Worm (Caenorhabditis elegans) whole organism, young adult: Measurements from ENCODE around the gene Y54G2A.15.

Experiments
- B0035.1 ChIP-seq: sonication (generic microtip); optimal IDR thresholded peaks from 2 replicates; lab custom pipeline; 2016; ENCODE audit warnings: missing genetic modification characterization, mild to moderate bottlenecking, missing compliant biosample characterization, missing genotype, missing genetic modification reagents
- F39B2.1 ChIP-seq: fragments of 200-800 bp; sonication (Bioruptor generic); IDR thresholded peaks from 2 replicates; pipeline ENCODE4 v1.3.6; 2022; ENCODE audit warnings: missing genetic modification reagents, missing genetic modification characterization, missing compliant biosample characterization
- F49E8.2 ChIP-seq: sonication (generic microtip); optimal IDR thresholded peaks from 3 replicates; lab custom pipeline; 2017; ENCODE audit warnings: missing genetic modification characterization, mild to moderate bottlenecking, missing compliant biosample characterization, antibody characterized with exemption, moderate library complexity; ENCODE audit not compliant: insufficient read depth
- F55B11.4 ChIP-seq: sonication (generic microtip); optimal IDR thresholded peaks from 2 replicates; lab custom pipeline; 2016; ENCODE audit warnings: missing compliant biosample characterization, missing genetic modification characterization, borderline replicate concordance; ENCODE audit not compliant: insufficient read depth
- F57C9.4 ChIP-seq: sonication (generic microtip); optimal IDR thresholded peaks from 2 replicates; lab custom pipeline; 2017; ENCODE audit warnings: mild to moderate bottlenecking, missing genetic modification characterization, missing compliant biosample characterization
- T07F8.4 ChIP-seq: sonication (generic microtip); optimal IDR thresholded peaks from 2 replicates; lab custom pipeline; 2016; ENCODE audit warnings: mild to moderate bottlenecking, missing genetic modification characterization, moderate library complexity, missing compliant biosample characterization
- Y56A3A.18 ChIP-seq: fragments of 200-800 bp; sonication (Bioruptor generic); IDR thresholded peaks from 2 replicates; pipeline ENCODE4 v1.3.6; 2022; ENCODE audit warnings: missing genetic modification reagents, missing genetic modification characterization, missing compliant biosample characterization
- Y95B8A.8 ChIP-seq: fragments of 200-800 bp; sonication (Bioruptor generic); IDR thresholded peaks from 2 replicates; pipeline ENCODE4 v1.3.6; 2022; ENCODE audit warnings: missing genetic modification reagents, missing genetic modification characterization, missing compliant biosample characterization
- ama-1 ChIP-seq, 3 experiments: fragments of 150-350 bp in 1 of 3; sonication (generic microtip) in 2 of 3; optimal IDR thresholded peaks; 2 replicates each; lab custom pipeline; 2014 to 2018; ENCODE audit warnings: missing biosample characterization in 2 of 3, missing genetic modification characterization in 2 of 3, missing genetic modification reagents in 2 of 3
- atf-7 ChIP-seq: sonication (generic microtip); optimal IDR thresholded peaks from 2 replicates; lab custom pipeline; 2017; ENCODE audit warnings: mild to moderate bottlenecking, missing genetic modification characterization, missing compliant biosample characterization
- athp-1 ChIP-seq: sonication (generic microtip); optimal IDR thresholded peaks from 2 replicates; lab custom pipeline; 2017; ENCODE audit warnings: mild to moderate bottlenecking, missing genetic modification characterization, missing compliant biosample characterization
- bed-1 ChIP-seq: fragments of 200-800 bp; sonication (Bioruptor generic); IDR thresholded peaks from 2 replicates; pipeline ENCODE4 v1.3.6; 2022; ENCODE audit warnings: missing genetic modification reagents, missing genetic modification characterization, missing compliant biosample characterization
- bed-2 ChIP-seq: fragments of 200-800 bp; sonication (Bioruptor generic); IDR thresholded peaks from 2 replicates; pipeline ENCODE4 v1.3.6; 2022; ENCODE audit warnings: missing genetic modification reagents, missing genetic modification characterization, missing compliant biosample characterization
- cebp-2 ChIP-seq: fragments of 200-800 bp; sonication (Bioruptor generic); IDR thresholded peaks from 2 replicates; pipeline ENCODE4 v1.3.6; 2022; ENCODE audit warnings: missing genetic modification characterization, missing compliant biosample characterization
- ceh-27 ChIP-seq: fragments of 200-800 bp; sonication (Bioruptor generic); optimal IDR thresholded peaks from 2 replicates; lab custom pipeline; 2018; ENCODE audit warnings: mild to moderate bottlenecking, missing genetic modification characterization, moderate library complexity, missing compliant biosample characterization
- ceh-40 ChIP-seq: fragments of 200-800 bp; sonication (Bioruptor generic); IDR thresholded peaks from 2 replicates; pipeline ENCODE4 v1.3.6; 2022; ENCODE audit warnings: missing genetic modification characterization, missing compliant biosample characterization
- ceh-91 ChIP-seq: fragments of 200-800 bp; sonication (Bioruptor generic); IDR thresholded peaks from 2 replicates; pipeline ENCODE4 v1.3.6; 2022; ENCODE audit warnings: missing genetic modification reagents, missing genetic modification characterization, missing compliant biosample characterization
- die-1 ChIP-seq: sonication (generic microtip); optimal IDR thresholded peaks from 2 replicates; lab custom pipeline; 2016; ENCODE audit warnings: missing genotype, mild to moderate bottlenecking, missing genetic modification characterization, missing compliant biosample characterization
- dox-1 ChIP-seq: fragments of 200-800 bp; sonication (Bioruptor generic); IDR thresholded peaks from 2 replicates; pipeline ENCODE4 v1.3.6; 2022; ENCODE audit warnings: missing genetic modification reagents, missing genetic modification characterization, missing compliant biosample characterization
- dpff-1 ChIP-seq: sonication (generic microtip); optimal IDR thresholded peaks from 2 replicates; lab custom pipeline; 2017; ENCODE audit warnings: mild to moderate bottlenecking, missing genetic modification characterization, missing compliant biosample characterization
- dpl-1 ChIP-seq: fragments of 150-350 bp; optimal IDR thresholded peaks from 2 replicates; lab custom pipeline; 2014; ENCODE audit warnings: missing biosample characterization, missing genetic modification reagents, missing genetic modification characterization
- egl-44 ChIP-seq: fragments of 200-800 bp; sonication (Bioruptor generic); IDR thresholded peaks from 2 replicates; pipeline ENCODE4 v1.3.6; 2022; ENCODE audit warnings: missing genetic modification reagents, missing genetic modification characterization, missing compliant biosample characterization
- egrh-3 ChIP-seq: fragments of 200-800 bp; sonication (Bioruptor generic); IDR thresholded peaks from 2 replicates; pipeline ENCODE4 v1.3.6; 2022; ENCODE audit warnings: missing genetic modification reagents, missing genetic modification characterization, missing compliant biosample characterization
- hmg-1.2 ChIP-seq: fragments of 200-800 bp; sonication (Bioruptor generic); IDR thresholded peaks from 2 replicates; pipeline ENCODE4 v1.3.6; 2022; ENCODE audit warnings: missing genetic modification reagents, missing genetic modification characterization, missing compliant biosample characterization
- hrde-1 ChIP-seq: sonication (generic microtip); optimal IDR thresholded peaks from 2 replicates; lab custom pipeline; 2016; ENCODE audit warnings: missing genetic modification characterization, mild to moderate bottlenecking, missing compliant biosample characterization, moderate library complexity, missing genotype, missing genetic modification reagents, borderline replicate concordance
- hsf-1 ChIP-seq: fragments of 200-800 bp; sonication (Bioruptor generic); IDR thresholded peaks from 2 replicates; pipeline ENCODE4 v1.3.6; 2022; ENCODE audit warnings: missing genetic modification reagents, missing genetic modification characterization, missing compliant biosample characterization
- lin-40 ChIP-seq: sonication (generic microtip); optimal IDR thresholded peaks from 2 replicates; lab custom pipeline; 2016; ENCODE audit warnings: missing genetic modification characterization, mild to moderate bottlenecking, missing compliant biosample characterization, missing genotype, missing genetic modification reagents
- lin-54 ChIP-seq: fragments of 200-800 bp; sonication (Bioruptor generic); optimal IDR thresholded peaks from 2 replicates; lab custom pipeline; 2018; ENCODE audit warnings: mild to moderate bottlenecking, missing genetic modification characterization, missing compliant biosample characterization
- madf-3 ChIP-seq: fragments of 200-800 bp; sonication (Bioruptor generic); IDR thresholded peaks from 2 replicates; pipeline ENCODE4 v1.3.6; 2022; ENCODE audit warnings: missing genetic modification reagents, missing genetic modification characterization, missing compliant biosample characterization
- madf-6 ChIP-seq: fragments of 200-800 bp; sonication (Bioruptor generic); IDR thresholded peaks from 2 replicates; pipeline ENCODE4 v1.3.6; 2022; ENCODE audit warnings: missing genetic modification reagents, missing genetic modification characterization, missing compliant biosample characterization
- mcd-1 ChIP-seq: fragments of 200-800 bp; sonication (Bioruptor generic); IDR thresholded peaks from 2 replicates; pipeline ENCODE4 v1.3.6; 2022; ENCODE audit warnings: missing genetic modification reagents, missing genetic modification characterization, missing compliant biosample characterization
- mxl-1 ChIP-seq: sonication (generic microtip); optimal IDR thresholded peaks from 2 replicates; lab custom pipeline; 2016; ENCODE audit warnings: missing genetic modification characterization, missing compliant biosample characterization
- nhr-27 ChIP-seq: fragments of 200-800 bp; sonication (Bioruptor generic); optimal IDR thresholded peaks from 2 replicates; lab custom pipeline; 2018; ENCODE audit warnings: mild to moderate bottlenecking, missing genetic modification characterization, moderate library complexity, missing compliant biosample characterization
- nhr-80 ChIP-seq: sonication (generic microtip); optimal IDR thresholded peaks from 2 replicates; lab custom pipeline; 2016; ENCODE audit warnings: missing genetic modification characterization, missing compliant biosample characterization
- nhr-90 ChIP-seq: sonication (generic microtip); optimal IDR thresholded peaks from 2 replicates; lab custom pipeline; 2016; ENCODE audit warnings: missing genotype, mild to moderate bottlenecking, missing genetic modification characterization, missing compliant biosample characterization
- pbrm-1 ChIP-seq: fragments of 200-800 bp; sonication (Bioruptor generic); IDR thresholded peaks from 2 replicates; pipeline ENCODE4 v1.3.6; 2022; ENCODE audit warnings: missing genetic modification reagents, missing genetic modification characterization, missing compliant biosample characterization
- pha-4 ChIP-seq: fragments of 150-350 bp; sonication (generic microtip); optimal IDR thresholded peaks from 2 replicates; lab custom pipeline; 2014; ENCODE audit warnings: missing biosample characterization, missing genetic modification reagents, missing genetic modification characterization
- rcor-1 ChIP-seq: fragments of 200-800 bp; sonication (Bioruptor generic); IDR thresholded peaks from 2 replicates; pipeline ENCODE4 v1.3.6; 2022; ENCODE audit warnings: missing genetic modification reagents, missing genetic modification characterization, missing compliant biosample characterization
- rec-8 ChIP-seq, 2 experiments: sonication (generic microtip); optimal IDR thresholded peaks; 2 replicates each; lab custom pipeline; 2016; ENCODE audit warnings: mild to moderate bottlenecking in 2 of 2, missing genetic modification characterization in 2 of 2, missing genetic modification reagents in 2 of 2, missing genotype in 2 of 2, missing biosample characterization in 1 of 2, missing compliant biosample characterization in 1 of 2, moderate library complexity in 1 of 2
- rpc-1 ChIP-seq, 2 experiments: fragments of 150-350 bp in 1 of 2; sonication (generic microtip) in 1 of 2; optimal IDR thresholded peaks; 2 replicates each; lab custom pipeline; 2014 to 2018; ENCODE audit warnings: missing biosample characterization in 1 of 2, missing genetic modification characterization in 1 of 2, missing genetic modification reagents in 1 of 2, missing genotype in 1 of 2
- snpc-1.3 ChIP-seq: sonication (generic microtip); optimal IDR thresholded peaks from 2 replicates; lab custom pipeline; 2017; ENCODE audit warnings: missing genetic modification characterization, mild to moderate bottlenecking, missing compliant biosample characterization, antibody characterized with exemption, moderate library complexity, missing genotype, missing genetic modification reagents; ENCODE audit not compliant: insufficient read depth
- snpc-4 ChIP-seq, 5 experiments: fragments of 150-350 bp in 1 of 5; sonication (generic microtip) in 4 of 5; optimal IDR thresholded peaks; 2 replicates each; lab custom pipeline; 2014 to 2018; ENCODE audit warnings: missing genetic modification characterization in 5 of 5, missing biosample characterization in 3 of 5, antibody characterized with exemption in 2 of 5, mild to moderate bottlenecking in 2 of 5, missing compliant biosample characterization in 2 of 5, missing genotype in 2 of 5, moderate library complexity in 2 of 5, missing genetic modification reagents in 1 of 5
- tlf-1 ChIP-seq: fragments of 200-800 bp; sonication (Bioruptor generic); optimal IDR thresholded peaks from 2 replicates; lab custom pipeline; 2018; ENCODE audit warnings: mild to moderate bottlenecking, missing genetic modification characterization, missing compliant biosample characterization
- zfh-2 ChIP-seq: fragments of 200-800 bp; sonication (Bioruptor generic); conservative IDR thresholded peaks from 2 replicates; pipeline ENCODE4 v1.3.6; 2022; ENCODE audit warnings: missing genetic modification reagents, missing genetic modification characterization, missing compliant biosample characterization
- ztf-18 ChIP-seq: sonication (generic microtip); optimal IDR thresholded peaks from 2 replicates; lab custom pipeline; 2016; ENCODE audit warnings: missing genotype, mild to moderate bottlenecking, missing genetic modification characterization, missing compliant biosample characterization
- ztf-25 ChIP-seq: fragments of 200-800 bp; sonication (Bioruptor generic); IDR thresholded peaks from 2 replicates; pipeline ENCODE4 v1.3.6; 2022; ENCODE audit warnings: missing genetic modification reagents, missing genetic modification characterization, missing compliant biosample characterization

The Y54G2A.15 gene

ce11 chrIV:2801004-2801403 is 42.8 kb downstream of the Y54G2A.15 start (continued):
- TF ChIP-seq bed-2 (GFP tag; lab: Robert Waterston, UW) (no peak), tlf-1 (GFP tag; lab: Kevin White, UChicago) (no peak), hrde-1 (tag; lab: Kevin White, UChicago) (peak; percentile 27), nhr-90 (peak; percentile 71), ztf-18 (tag; lab: Kevin White, UChicago) (peak; percentile 69), die-1 (peak; percentile 71), egl-44 (GFP tag; lab: Robert Waterston, UW) (no peak), hmg-1.2 (peak; percentile 67), F55B11.4 (tag; lab: Kevin White, UChicago) (no peak), mcd-1 (GFP tag; lab: Robert Waterston, UW) (peak; percentile 49; the same call in 1 of the 2 replicates), rec-8 (tag; optimal IDR thresholded peaks at IDR 0.05; lab: Kevin White, UChicago) (peak in 1 of 2 experiments; percentile 78), snpc-1.3 (tag; lab: Kevin White, UChicago) (peak; percentile 62), nhr-27 (no peak), zfh-2 (GFP tag; lab: Robert Waterston, UW) (no peak), dpl-1 (GFP tag; lab: Kevin White, UChicago) (no peak), cebp-2 (GFP tag; lab: Robert Waterston, UW) (0 out of 2 replicates have a peak, but pooled peaks have one; percentile 49), atf-7 (tag; lab: Kevin White, UChicago) (no peak), ceh-91 (GFP tag; lab: Robert Waterston, UW) (no peak), Y95B8A.8 (GFP tag; lab: Robert Waterston, UW) (no peak), F49E8.2 (tag; lab: Kevin White, UChicago) (peak; percentile 68), snpc-4 (GFP tag; optimal IDR thresholded peaks at IDR 0.05; lab: Kevin White, UChicago) (peak; percentile 59), snpc-4 (tag; optimal IDR thresholded peaks at IDR 0.05; lab: Kevin White, UChicago) (peak in 3 of 4 experiments; percentile 15 to 56 (median 26)), lin-54 (peak; percentile 29), ceh-40 (GFP tag; lab: Robert Waterston, UW) (0 out of 2 replicates have a peak, but pooled peaks have one; percentile 57), lin-40 (tag; lab: Kevin White, UChicago) (no peak), F57C9.4 (no peak), mxl-1 (peak; percentile 56), pha-4 (tag; lab: Kevin White, UChicago) (no peak), athp-1 (peak; percentile 11), egrh-3 (GFP tag; lab: Robert Waterston, UW) (peak; percentile 26; the same call in 1 of the 2 replicates), pbrm-1 (GFP tag; lab: Robert Waterston, UW) (0 out of 2 replicates have a peak, but pooled peaks have one; percentile 46), T07F8.4 (tag; lab: Kevin White, UChicago) (peak; percentile 1), hsf-1 (peak; percentile 71), B0035.1 (tag; lab: Kevin White, UChicago) (no peak), rpc-1 (optimal IDR thresholded peaks at IDR 0.05; lab: Kevin White, UChicago) (peak; percentile 68), rpc-1 (tag; optimal IDR thresholded peaks at IDR 0.05; lab: Kevin White, UChicago) (peak; percentile 90), bed-1 (GFP tag; lab: Robert Waterston, UW) (no peak), dox-1 (peak; percentile 71), rcor-1 (GFP tag; lab: Robert Waterston, UW) (0 out of 2 replicates have a peak, but pooled peaks have one; percentile 46), madf-3 (GFP tag; lab: Robert Waterston, UW) (no peak), madf-6 (GFP tag; lab: Robert Waterston, UW) (peak; percentile 63), Y56A3A.18 (GFP tag; lab: Robert Waterston, UW) (no peak), ceh-27 (no peak), ama-1 (optimal IDR thresholded peaks at IDR 0.05; lab: Kevin White, UChicago) (no peak), ama-1 (GFP tag; optimal IDR thresholded peaks at IDR 0.05; lab: Kevin White, UChicago) (peak in 1 of 2 experiments; percentile 54), nhr-80 (tag; lab: Kevin White, UChicago) (peak; percentile 23), F39B2.1 (GFP tag; lab: Robert Waterston, UW) (no peak), ztf-25 (GFP tag; lab: Robert Waterston, UW) (peak; percentile 76; the same call in 1 of the 2 replicates), dpff-1 (tag; lab: Kevin White, UChicago) (no peak)
